Worm (Caenorhabditis elegans): ENCODE results near the gene K07F5.17.

DNA sequence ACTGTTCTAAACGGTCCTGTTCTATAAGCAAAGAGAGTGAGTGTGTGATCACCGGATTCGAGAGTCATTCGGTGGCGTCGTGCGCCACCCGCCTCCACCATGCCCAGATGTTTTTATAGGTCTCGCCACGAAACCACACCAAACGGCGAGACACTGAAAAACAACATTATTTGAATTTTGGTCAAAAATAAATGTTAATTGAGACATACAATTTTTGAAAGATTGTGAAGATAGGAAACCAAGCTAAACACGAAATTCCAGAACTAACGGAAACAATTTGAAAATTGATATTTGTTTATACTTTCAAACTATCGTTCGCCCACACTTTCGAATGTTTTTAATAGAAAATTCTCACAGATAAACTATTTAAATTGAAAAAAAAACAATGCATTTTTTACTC lies 17.7 kb upstream of the K07F5.17 start, which contains the start of gene catp-6:
- no peak for TF ChIP-seq unc-62 (GFP tag; optimal IDR thresholded peaks at IDR 0.05)
- TF ChIP-seq lsy-2 (tag; optimal IDR thresholded peaks at IDR 0.05), result no peak
- TF ChIP-seq ztf-11 (tag; optimal IDR thresholded peaks at IDR 0.05), result no peak
- TF ChIP-seq mep-1 (tag; optimal IDR thresholded peaks at IDR 0.05), result no peak
- no peak for TF ChIP-seq mls-2 (tag; optimal IDR thresholded peaks at IDR 0.05)
- no peak for TF ChIP-seq tbx-8 (GFP tag; optimal IDR thresholded peaks at IDR 0.05)
- no peak for TF ChIP-seq lin-13 (tag; optimal IDR thresholded peaks at IDR 0.05)
- no peak for TF ChIP-seq elt-3 (tag; optimal IDR thresholded peaks at IDR 0.05)
- TF ChIP-seq nhr-76 (tag; optimal IDR thresholded peaks at IDR 0.05), result no peak
- TF ChIP-seq mab-5 (tag; optimal IDR thresholded peaks at IDR 0.05), result no peak
- no peak for TF ChIP-seq blmp-1 (tag; optimal IDR thresholded peaks at IDR 0.05)

Measured in whole organism, mixed stage, embryonic.